Fruit fly (Drosophila melanogaster) whole organism, larva: Measurements from ENCODE around the gene LManIII.

Experiments
- noc ChIP-seq: fragments of 200-800 bp; sonication (Bioruptor generic); optimal IDR thresholded peaks from 3 replicates; lab custom pipeline; 2019; ENCODE audit warnings: missing biosample characterization, mild to moderate bottlenecking, missing genetic modification characterization, moderate library complexity

The LManIII gene

dm6 chr2L:8768660-8769138 lies at the start of gene LManIII:
Gene LManIII, minus strand, starts transcription at chr2L:8768710.
- TF ChIP-seq noc (tag; lab: Kevin White, UChicago), result no peak

DNA sequence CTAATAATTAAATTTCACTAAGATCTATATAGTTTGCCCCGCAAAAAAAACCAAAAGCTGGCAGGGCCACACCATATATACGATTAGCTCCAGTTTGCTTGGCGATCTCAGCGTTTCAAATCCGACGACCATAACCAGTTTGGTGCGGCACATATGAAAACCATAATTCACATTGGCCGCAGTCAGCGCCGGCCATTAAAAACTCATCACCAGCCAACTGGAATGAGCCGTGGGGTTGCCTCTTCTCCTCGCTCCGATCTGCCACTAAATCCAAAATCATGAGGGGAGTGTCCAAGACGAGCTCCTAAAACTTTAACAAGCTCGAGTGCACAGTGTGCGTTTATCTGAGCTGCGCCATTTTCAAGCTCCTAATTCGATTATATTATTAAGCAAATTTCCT lies 48.8 kb upstream of the LManIII start:
- no peak for TF ChIP-seq noc (tag; lab: Kevin White, UChicago)

dm6 chr2L:8809812-8810211 lies 41.3 kb upstream of the LManIII start:
- TF ChIP-seq noc (tag; lab: Kevin White, UChicago), result no peak

DNA sequence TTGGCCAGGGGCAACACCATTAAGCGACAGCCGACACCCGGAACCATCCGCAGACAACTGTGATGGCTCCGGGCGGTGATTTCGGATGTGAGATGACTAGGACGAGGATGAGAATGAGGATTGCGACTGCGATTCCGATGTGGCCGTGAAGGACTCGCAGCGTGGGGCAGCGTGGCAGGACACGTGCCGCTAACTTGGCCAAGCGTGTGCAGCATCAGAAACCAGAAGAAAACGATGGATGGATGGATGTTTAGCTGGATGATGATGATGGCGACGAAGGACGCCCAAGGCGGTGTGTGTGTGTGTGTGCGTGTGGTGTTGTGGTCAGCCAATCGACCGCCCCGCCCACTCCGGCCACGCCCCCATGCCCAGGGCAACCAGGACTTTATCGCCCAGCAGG lies 35.6 kb upstream of the LManIII start:
- TF ChIP-seq noc (tag; lab: Kevin White, UChicago), result no peak

dm6 chr2L:8799009-8799408 lies 30.5 kb upstream of the LManIII start:
- TF ChIP-seq noc (tag; lab: Kevin White, UChicago), result no peak

DNA sequence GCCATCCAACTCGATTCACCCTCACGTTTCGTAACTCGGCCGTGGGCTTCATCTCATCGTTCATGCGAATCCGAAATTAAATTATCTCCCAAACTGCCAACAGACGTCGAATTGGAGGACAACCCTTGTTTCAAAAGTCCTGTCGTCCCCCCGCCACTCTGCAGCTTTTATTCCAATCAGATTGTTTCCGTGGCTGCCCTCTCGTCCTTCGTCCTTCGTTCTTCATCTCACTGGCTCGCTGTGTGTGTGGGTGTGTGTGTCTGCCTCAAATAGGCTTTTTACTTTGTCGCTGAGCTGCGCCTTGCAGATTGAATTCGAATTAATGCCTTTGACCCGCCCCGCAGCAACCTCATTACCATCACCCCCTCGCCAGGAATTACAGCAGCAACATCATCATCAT lies 25.6 kb upstream of the LManIII start:
- no peak for TF ChIP-seq noc (tag; lab: Kevin White, UChicago)

- TF ChIP-seq noc (tag; lab: Kevin White, UChicago), result no peak
Observed at dm6 chr2L:8791703-8792102, 23.2 kb upstream of the LManIII start.

DNA sequence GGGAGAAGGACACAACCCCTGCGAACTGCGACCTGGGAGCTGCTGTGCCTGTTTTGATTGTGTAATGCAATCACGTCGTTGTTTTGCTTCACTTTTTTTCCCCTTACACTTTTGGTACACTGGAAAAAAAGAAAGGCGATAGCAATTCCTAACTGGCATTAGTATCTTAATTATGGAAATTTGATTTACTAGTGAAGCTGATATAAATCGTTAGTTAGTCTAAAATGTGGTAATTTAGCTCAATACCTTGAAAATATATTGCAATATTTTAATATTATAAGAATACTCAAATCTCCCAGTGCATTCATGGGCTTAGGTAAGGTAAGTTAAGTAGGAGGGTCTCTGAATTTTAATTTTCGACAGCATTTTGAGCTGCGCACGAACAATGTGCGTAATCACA lies 19.1 kb upstream of the LManIII start:
- TF ChIP-seq noc (tag; lab: Kevin White, UChicago), result no peak

- TF ChIP-seq noc (tag; lab: Kevin White, UChicago), result no peak
Observed at dm6 chr2L:8784731-8785130, 16.2 kb upstream of the LManIII start.

DNA sequence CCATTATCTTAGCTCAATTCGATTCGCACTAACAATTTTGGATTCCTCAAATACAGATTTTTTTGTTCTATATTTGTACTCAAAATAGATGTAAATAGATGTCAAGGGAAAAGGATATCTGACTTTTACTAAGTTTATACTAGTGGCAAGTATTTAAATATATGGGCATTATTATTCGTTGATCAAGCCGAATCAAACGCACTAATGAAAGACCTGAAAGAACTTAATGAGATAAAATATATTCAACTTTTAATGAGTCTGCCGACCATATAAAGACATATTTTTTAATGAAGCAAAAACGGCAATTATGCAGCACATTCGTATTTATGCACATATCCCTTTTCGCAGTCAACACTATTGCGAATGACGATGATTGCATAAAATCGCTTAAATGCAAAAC lies 13.9 kb upstream of the LManIII start, which contains the start of gene CG42710:
Gene CG42710 (minus strand): TSS at position 101 of the 400 bp plus-strand sequence.
- TF ChIP-seq noc (tag; lab: Kevin White, UChicago), result no peak

DNA sequence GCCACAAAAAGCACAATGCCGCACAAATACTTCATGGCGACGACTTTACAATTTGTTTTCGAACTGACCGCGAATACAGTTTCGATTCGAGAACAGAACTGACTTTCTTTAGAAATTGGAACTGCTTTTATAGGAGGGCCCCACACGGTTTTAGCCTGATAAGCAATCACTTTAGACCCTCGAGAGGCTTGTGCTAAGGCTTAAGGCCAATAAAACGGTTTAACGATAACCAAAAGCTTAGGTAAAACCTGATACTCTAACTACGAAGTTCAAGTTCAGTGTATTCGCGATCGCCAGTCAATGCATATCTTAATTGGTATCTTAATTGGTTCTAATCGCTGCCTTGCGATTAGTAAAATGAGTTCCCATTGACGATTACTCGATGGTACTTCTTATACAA lies 12.6 kb upstream of the LManIII start, which contains the start of gene LManVI:
Gene LManVI (minus strand): TSS at position 101 of the 400 bp plus-strand sequence.
- TF ChIP-seq noc (tag; lab: Kevin White, UChicago), result no peak

DNA sequence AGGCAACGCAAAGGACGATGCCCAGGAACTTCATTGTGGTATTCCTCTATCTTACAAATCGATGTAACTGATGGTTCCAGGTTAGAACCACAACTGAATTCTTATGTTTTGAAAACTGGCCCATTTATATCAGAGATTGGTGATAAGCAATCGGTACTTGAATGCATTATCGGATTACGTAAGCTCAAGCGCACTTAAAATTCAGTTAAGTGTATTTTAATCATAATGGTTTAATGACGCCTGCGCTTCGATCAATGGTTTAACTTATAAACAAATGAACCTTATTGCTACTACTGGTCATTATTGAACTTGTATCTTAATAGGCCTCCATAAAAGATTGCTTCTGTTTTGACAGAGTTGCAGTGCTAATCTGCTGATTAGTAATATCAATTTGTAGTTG lies 7.7 kb upstream of the LManIII start, which contains the start of gene LManV:
Gene LManV (minus strand): TSS at position 101 of the 400 bp plus-strand sequence.
- TF ChIP-seq noc (tag; lab: Kevin White, UChicago), result no peak

- no peak for TF ChIP-seq noc (tag; lab: Kevin White, UChicago)
Observed at dm6 chr2L:8772244-8772643, 3.7 kb upstream of the LManIII start, which contains the start of gene LManIV. Gene LManIV, minus strand, starts transcription at chr2L:8772344.

dm6 chr2L:8762833-8763232 lies 5.7 kb downstream of the LManIII start:
- no peak for TF ChIP-seq noc (tag; lab: Kevin White, UChicago)

- TF ChIP-seq noc (tag; lab: Kevin White, UChicago), result no peak
Observed at dm6 chr2L:8752022-8752421, 16.5 kb downstream of the LManIII start, which contains the start of the genes CG45307 and CG12438. Gene CG45307, minus strand, starts transcription at chr2L:8752122. Gene CG12438, plus strand, starts transcription at chr2L:8752285.

DNA sequence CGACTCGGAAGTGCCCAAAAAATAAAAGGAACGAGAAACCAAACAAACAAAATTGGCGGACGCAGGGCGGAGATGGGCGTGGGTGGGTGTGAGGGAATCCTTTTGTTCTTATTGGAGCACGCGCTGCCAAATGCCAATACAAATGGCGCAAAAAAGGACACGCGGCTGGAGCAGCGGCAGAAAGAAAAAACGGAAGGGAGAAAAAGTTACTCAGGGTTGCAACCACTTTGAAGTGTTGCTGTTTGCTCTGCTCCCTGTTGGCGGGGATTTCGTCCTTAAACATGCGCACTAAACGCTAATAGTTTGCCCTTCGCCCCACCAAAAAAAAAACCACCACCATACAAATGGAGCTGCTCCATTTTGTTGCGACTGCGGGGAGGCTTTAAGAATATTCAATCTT lies 21.0 kb downstream of the LManIII start:
- no peak for TF ChIP-seq noc (tag; lab: Kevin White, UChicago)

DNA sequence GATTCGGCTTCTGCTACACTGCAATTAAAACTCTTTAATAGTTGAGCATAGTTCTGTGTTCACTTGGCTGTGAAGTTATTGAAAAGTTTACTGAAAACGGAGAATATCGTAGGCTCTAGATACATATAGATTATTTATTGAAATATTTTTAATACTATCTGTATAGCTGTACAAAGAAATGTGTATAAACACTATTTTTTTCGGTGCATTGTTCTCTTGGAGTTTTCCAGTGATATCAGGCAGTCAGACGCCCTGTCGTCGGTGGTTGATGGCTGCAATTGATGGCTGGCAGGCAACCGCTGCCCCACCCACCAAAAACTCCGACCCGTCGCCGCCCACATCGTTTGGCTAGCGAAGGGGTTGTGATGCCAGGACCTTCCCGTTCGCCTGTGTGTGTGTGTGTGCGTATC lies 22.2 kb downstream of the LManIII start:
- TF ChIP-seq noc (tag; lab: Kevin White, UChicago), result no peak

- TF ChIP-seq noc (tag; lab: Kevin White, UChicago), result no peak
Observed at dm6 chr2L:8743082-8743481, 25.4 kb downstream of the LManIII start.
